Fruit fly (Drosophila melanogaster): Measurements from ENCODE around the gene Cpsf100.

Gene Cpsf100

dm6 chr3R:29063207-29063920 is 29.0 kb downstream of the Cpsf100 start:
- peak; percentile 53 for TF ChIP-seq Mnt (GFP tag; optimal IDR thresholded peaks at IDR 0.05)
- TF ChIP-seq CG33017 (tag; optimal IDR thresholded peaks at IDR 0.05) = peak; percentile 84
- no peak for TF ChIP-seq cic (GFP tag; optimal IDR thresholded peaks at IDR 0.05)
- TF ChIP-seq tj (GFP tag; optimal IDR thresholded peaks at IDR 0.05) = peak; percentile 86
- TF ChIP-seq CG12768 (GFP tag; optimal IDR thresholded peaks at IDR 0.05) = peak; percentile 83
- TF ChIP-seq Clk (GFP tag; optimal IDR thresholded peaks at IDR 0.05) = peak; percentile 57
- peak; percentile 26 for TF ChIP-seq ovo (GFP tag; optimal IDR thresholded peaks at IDR 0.05)
- peak; percentile 73 for TF ChIP-seq Hr96 (GFP tag; optimal IDR thresholded peaks at IDR 0.05)
- peak; percentile 95 for TF ChIP-seq CG14711 (tag; optimal IDR thresholded peaks at IDR 0.05)
- peak; percentile 82 for TF ChIP-seq CG5204 (GFP tag; optimal IDR thresholded peaks at IDR 0.05)
- peak; percentile 77 for TF ChIP-seq CG7045 (GFP tag; optimal IDR thresholded peaks at IDR 0.05)
- TF ChIP-seq kay (GFP tag; ENCODE audit: borderline replicate concordance) = no peak
- peak; percentile 91 for TF ChIP-seq CG11617 (GFP tag; optimal IDR thresholded peaks at IDR 0.05)
- peak; percentile 37 for TF ChIP-seq Crg-1 (GFP tag; optimal IDR thresholded peaks at IDR 0.05)
- peak; percentile 71 for TF ChIP-seq pad (GFP tag; optimal IDR thresholded peaks at IDR 0.05)
- TF ChIP-seq CG7101 (tag; optimal IDR thresholded peaks at IDR 0.05) = peak; percentile 85
- TF ChIP-seq bab1 (GFP tag; optimal IDR thresholded peaks at IDR 0.05) = peak; percentile 69
- no peak for TF ChIP-seq cnc (optimal IDR thresholded peaks at IDR 0.05)
- peak; percentile 35 for TF ChIP-seq CG1620 (GFP tag; optimal IDR thresholded peaks at IDR 0.05)
- peak; percentile 82 for TF ChIP-seq toe (GFP tag; optimal IDR thresholded peaks at IDR 0.05)

- TF ChIP-seq CG12768 (GFP tag; optimal IDR thresholded peaks at IDR 0.05) (no peak), cnc (optimal IDR thresholded peaks at IDR 0.05) (no peak), Clk (GFP tag; optimal IDR thresholded peaks at IDR 0.05) (no peak), ovo (GFP tag; optimal IDR thresholded peaks at IDR 0.05) (no peak), Hr96 (GFP tag; optimal IDR thresholded peaks at IDR 0.05) (no peak), toe (GFP tag; optimal IDR thresholded peaks at IDR 0.05) (no peak), CG7045 (GFP tag; optimal IDR thresholded peaks at IDR 0.05) (no peak), Mnt (GFP tag; optimal IDR thresholded peaks at IDR 0.05) (no peak), CG5204 (GFP tag; optimal IDR thresholded peaks at IDR 0.05) (no peak), CG14711 (tag; optimal IDR thresholded peaks at IDR 0.05) (no peak), tj (GFP tag; optimal IDR thresholded peaks at IDR 0.05) (no peak), bab1 (GFP tag; optimal IDR thresholded peaks at IDR 0.05) (no peak), pad (GFP tag; optimal IDR thresholded peaks at IDR 0.05) (no peak), CG1620 (GFP tag; optimal IDR thresholded peaks at IDR 0.05) (no peak)
These were observed 29.6 kb downstream of the Cpsf100 start for dm6 chr3R:29063921-29064460.

dm6 chr3R:29064682-29065100 is 30.3 kb downstream of the Cpsf100 start:
- TF ChIP-seq CG11617 (GFP tag; optimal IDR thresholded peaks at IDR 0.05) = no peak
- TF ChIP-seq CG14711 (tag; optimal IDR thresholded peaks at IDR 0.05) = no peak
- no peak for TF ChIP-seq CG5204 (GFP tag; optimal IDR thresholded peaks at IDR 0.05)
- peak; percentile 15 for TF ChIP-seq CG7045 (GFP tag; optimal IDR thresholded peaks at IDR 0.05)
- TF ChIP-seq toe (GFP tag; optimal IDR thresholded peaks at IDR 0.05) = no peak
- no peak for TF ChIP-seq Hr96 (GFP tag; optimal IDR thresholded peaks at IDR 0.05)
- TF ChIP-seq ovo (GFP tag; optimal IDR thresholded peaks at IDR 0.05) = no peak
- TF ChIP-seq CG7101 (tag; optimal IDR thresholded peaks at IDR 0.05) = no peak
- no peak for TF ChIP-seq CG33017 (tag; optimal IDR thresholded peaks at IDR 0.05)
- no peak for TF ChIP-seq kay (GFP tag; ENCODE audit: borderline replicate concordance)
- TF ChIP-seq CG1620 (GFP tag; optimal IDR thresholded peaks at IDR 0.05) = no peak
- no peak for TF ChIP-seq pad (GFP tag; optimal IDR thresholded peaks at IDR 0.05)
- peak; percentile 24 for TF ChIP-seq Clk (GFP tag; optimal IDR thresholded peaks at IDR 0.05)
- TF ChIP-seq bab1 (GFP tag; optimal IDR thresholded peaks at IDR 0.05) = no peak
- no peak for TF ChIP-seq cnc (optimal IDR thresholded peaks at IDR 0.05)
- TF ChIP-seq tj (GFP tag; optimal IDR thresholded peaks at IDR 0.05) = no peak
- no peak for TF ChIP-seq Crg-1 (GFP tag; optimal IDR thresholded peaks at IDR 0.05)
- TF ChIP-seq CG12768 (GFP tag; optimal IDR thresholded peaks at IDR 0.05) = peak; percentile 1
- no peak for TF ChIP-seq Mnt (GFP tag; optimal IDR thresholded peaks at IDR 0.05)
- TF ChIP-seq cic (GFP tag; optimal IDR thresholded peaks at IDR 0.05) = no peak

dm6 chr3R:29066285-29066684 is 31.9 kb downstream of the Cpsf100 start:
- TF ChIP-seq pad (GFP tag; optimal IDR thresholded peaks at IDR 0.05) (peak; percentile 7), ovo (GFP tag; optimal IDR thresholded peaks at IDR 0.05) (peak; percentile 65), Clk (GFP tag; optimal IDR thresholded peaks at IDR 0.05) (no peak), Crg-1 (GFP tag; optimal IDR thresholded peaks at IDR 0.05) (peak; percentile 63), Mnt (GFP tag; optimal IDR thresholded peaks at IDR 0.05) (peak; percentile 32), tj (GFP tag; optimal IDR thresholded peaks at IDR 0.05) (no peak), cic (GFP tag; optimal IDR thresholded peaks at IDR 0.05) (peak; percentile 69)

- no peak for TF ChIP-seq Hr96 (GFP tag; optimal IDR thresholded peaks at IDR 0.05)
- peak; percentile 28 for TF ChIP-seq cic (GFP tag; optimal IDR thresholded peaks at IDR 0.05)
- peak; percentile 69 for TF ChIP-seq Mnt (GFP tag; optimal IDR thresholded peaks at IDR 0.05)
- peak; percentile 2 for TF ChIP-seq CG33017 (tag; optimal IDR thresholded peaks at IDR 0.05)
- peak; percentile 1 for TF ChIP-seq CG12768 (GFP tag; optimal IDR thresholded peaks at IDR 0.05)
These were observed 32.7 kb downstream of the Cpsf100 start for dm6 chr3R:29067091-29067490.
